Fruit fly (Drosophila melanogaster) S2 (cell line): ENCODE measurements around the gene Mul1.

Experiments
- CG8478 ChIP-seq: fragments of >200 bp; optimal IDR thresholded peaks from 2 replicates; lab custom pipeline; 2018
- CTCF ChIP-seq, 2 experiments: fragments of >200 bp; optimal IDR thresholded peaks; 2 replicates each; lab custom pipeline; 2018

The Mul1 gene

DNA sequence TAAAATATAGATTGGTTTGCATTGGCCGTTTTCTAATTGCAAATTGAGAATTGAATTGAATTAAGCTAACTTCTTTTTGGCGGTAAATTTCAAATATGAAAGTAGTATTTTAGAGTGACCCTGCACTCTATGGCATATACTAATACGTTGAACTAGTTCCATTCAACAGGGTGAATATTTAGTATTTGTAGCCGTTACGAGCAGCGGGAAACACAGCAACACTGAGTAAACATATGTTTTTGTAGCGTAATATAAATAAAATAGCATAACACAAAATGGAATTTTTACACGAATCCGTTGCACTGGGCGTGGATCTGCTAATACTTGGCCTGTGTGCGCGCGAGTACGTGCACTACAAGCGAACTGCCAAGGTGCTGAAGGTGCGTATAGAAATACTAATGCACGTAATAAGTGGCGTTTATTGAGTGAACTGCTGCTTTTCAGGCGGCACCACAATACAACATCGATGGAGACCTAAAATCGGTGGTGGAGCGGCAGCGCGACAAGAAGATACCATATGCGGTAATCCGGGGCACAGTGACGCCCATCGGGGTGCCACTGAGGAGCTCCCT, at the start of gene Mul1:
Mul1 (plus strand) TSS at position 198 of the 572 bp plus-strand sequence.
- no peak for TF ChIP-seq CTCF (optimal IDR thresholded peaks at IDR 0.05; lab: Kevin White, UChicago)

DNA sequence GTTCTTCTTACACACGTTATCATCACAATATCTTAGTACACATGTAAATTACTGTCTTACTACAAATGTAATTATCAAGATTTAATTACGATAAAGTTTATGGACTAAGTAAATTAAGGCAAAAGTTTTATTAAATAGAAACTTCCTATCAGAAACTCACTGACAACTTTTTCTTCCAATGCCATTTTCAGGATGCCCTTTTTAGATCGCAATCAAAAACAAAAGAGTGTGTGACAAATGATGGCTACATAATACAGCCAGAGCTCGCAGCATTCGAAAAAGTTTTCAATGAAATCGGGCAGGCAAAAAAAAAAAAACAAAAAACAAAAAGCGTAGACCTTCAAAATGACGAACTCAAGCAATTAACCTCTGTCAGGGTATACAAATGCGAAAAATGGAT, 48.7 kb upstream of the Mul1 start, which contains the start of gene CG43915:
CG43915 (plus strand) TSS at position 301 of the 400 bp plus-strand sequence.
- TF ChIP-seq CTCF (optimal IDR thresholded peaks at IDR 0.05; lab: Kevin White, UChicago) (no peak), CG8478 (lab: Kevin White, UChicago) (no peak)

DNA sequence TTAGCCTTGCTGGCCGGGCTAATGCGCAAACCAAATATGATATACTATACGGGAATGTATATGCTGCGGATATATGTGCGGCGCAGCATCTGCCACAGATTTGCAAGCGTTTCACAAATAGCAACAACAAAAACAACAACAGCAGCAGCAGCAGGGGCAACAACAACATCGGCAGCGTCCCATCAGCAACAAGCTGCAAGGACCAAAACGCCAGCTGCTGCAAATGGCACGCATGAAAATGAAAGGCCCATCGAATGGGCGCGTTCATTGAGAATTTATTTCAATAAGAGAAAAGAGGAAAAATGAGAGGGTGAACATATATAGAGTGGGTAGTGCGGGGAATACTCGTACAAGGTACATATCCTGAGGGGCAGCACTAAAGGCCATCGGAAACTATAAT, 44.8 kb upstream of the Mul1 start:
- no peak for TF ChIP-seq CG8478 (lab: Kevin White, UChicago)
- TF ChIP-seq CTCF (optimal IDR thresholded peaks at IDR 0.05; lab: Kevin White, UChicago): no peak

DNA sequence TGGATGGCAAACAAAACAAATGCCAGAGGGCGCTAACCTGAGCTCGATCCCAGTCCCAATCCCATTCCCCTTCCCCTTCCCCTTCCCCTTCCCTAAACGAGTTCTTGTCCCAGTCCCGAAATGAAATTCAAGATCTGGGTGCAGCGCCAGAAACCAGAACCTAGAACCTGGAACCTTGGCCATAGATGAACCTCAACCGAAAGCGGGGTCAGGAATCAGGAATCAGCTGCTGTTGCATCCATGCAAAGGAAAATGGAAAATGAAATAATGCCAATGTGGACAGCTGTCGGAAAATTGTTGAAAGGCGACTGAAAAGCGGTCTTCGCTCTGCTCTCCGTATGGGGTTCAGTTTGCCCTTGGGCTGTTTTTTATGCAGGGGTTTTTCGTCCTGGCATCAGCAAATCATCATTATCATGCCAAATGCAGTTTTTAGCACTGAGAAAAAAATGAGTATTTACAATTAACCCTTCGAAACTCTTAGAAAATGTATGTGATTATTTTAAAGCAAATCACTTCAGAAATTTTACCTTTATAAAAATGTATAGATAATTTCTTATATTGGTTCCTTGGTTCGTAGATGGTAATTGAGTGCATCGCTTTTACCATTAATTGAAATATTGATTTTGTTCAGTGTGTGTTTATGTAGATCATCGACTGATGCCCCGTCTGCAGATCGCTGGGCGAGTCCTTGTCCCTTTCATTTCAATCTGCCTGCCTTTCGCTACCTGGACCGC, 43.5 kb upstream of the Mul1 start:
- TF ChIP-seq CG8478 (lab: Kevin White, UChicago): no peak

DNA sequence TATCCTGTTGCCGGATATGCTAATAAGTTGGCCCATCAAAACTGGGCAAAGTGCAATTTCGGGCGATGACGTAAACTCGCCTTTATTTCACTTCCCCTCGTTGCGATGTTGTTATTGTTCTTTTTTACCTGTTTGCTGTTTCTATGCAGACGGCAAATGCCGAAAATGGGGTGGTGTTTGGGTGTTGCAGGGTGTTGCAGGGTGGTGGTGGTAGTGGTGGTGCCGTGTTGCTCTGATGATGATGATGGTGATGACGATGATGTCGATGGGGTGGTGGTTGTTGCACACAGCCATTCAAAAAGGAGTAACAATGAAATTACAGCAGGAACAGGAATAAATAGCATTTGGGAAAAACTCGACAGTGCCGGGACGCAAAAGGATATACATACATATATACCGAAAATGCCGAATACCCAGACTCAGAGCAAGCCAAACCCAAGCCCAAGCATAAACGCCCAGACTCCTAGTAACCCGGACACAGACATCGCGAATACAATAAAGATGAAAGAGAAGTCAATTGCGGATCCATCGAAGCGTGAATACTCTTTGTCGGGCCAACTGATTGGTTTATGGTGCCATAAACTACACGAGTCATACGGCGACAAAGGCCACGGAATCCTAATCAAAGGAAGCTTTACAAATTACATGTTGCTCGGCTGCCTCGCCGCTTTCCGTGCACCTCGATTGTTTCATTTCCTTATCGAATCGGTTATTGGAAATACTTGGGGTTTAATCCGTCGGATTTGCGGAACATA, 42.3 kb upstream of the Mul1 start:
- no peak for TF ChIP-seq CG8478 (lab: Kevin White, UChicago)

DNA sequence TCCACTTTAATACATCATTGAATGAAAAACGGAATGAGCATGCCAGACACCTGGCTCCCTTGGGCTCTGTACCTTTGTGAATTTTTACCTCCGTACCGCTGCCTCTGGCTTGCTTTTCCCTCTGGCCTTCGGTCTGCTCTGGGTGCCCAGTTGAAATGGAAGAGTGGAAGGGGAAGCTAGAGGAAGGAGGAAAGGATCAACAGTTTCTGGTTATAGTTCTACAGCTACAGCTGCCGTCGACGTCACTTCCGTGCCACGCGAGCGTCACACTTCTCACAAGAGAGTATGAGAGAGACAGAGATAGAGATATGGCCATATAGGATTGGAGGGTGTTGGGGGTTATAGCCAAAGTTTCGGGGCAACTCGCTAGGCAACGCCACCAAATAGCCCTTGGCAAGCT, 41.2 kb upstream of the Mul1 start:
- TF ChIP-seq CG8478 (lab: Kevin White, UChicago) (no peak), CTCF (optimal IDR thresholded peaks at IDR 0.05; lab: Kevin White, UChicago) (no peak)

DNA sequence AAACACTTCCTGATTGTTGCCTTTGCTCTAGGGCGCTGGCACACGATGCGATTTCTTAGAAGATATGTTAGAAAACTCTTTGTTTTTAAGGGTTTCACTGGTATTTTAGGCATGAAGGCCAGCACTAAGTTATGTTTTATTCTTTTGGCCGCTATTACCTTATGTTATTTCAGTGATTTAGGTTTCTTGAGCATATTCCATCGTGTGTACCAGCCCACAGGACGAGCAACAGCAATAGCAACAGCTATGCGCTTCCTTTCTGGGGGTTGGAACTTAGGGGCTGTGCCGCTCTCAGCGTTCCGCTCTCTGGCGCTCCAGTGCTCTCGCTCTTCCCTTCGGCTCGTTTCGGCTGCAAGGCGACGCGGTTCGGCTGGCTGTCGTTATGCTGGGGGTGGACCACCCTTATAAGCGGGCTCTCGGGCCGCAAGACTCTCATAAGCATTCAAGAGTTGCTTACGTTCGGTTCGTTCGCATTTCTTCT, 37.8 kb upstream of the Mul1 start, which contains the start of gene scrt:
scrt (plus strand) TSS at position 431 of the 481 bp plus-strand sequence.
- no peak for TF ChIP-seq CTCF (optimal IDR thresholded peaks at IDR 0.05; lab: Kevin White, UChicago)
- no peak for TF ChIP-seq CG8478 (lab: Kevin White, UChicago)

DNA sequence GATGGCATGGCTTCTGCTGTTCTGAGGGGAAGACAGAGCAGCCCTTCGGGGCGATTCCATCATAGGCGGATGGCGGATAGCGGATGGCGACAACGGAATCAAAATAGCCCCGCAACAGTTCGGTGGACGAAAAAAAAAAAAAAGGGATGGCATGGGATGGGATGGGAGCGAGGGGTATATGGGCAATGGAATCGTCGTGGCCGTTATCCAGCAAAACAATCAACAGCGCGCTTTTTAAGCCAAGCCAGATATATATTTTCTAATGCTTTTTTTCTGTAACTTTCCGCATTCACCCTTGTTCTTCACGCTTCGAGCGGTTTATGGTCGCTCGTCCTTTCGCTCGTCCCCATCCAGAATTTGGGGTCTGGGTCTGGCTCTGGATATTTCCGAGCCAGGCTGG, 25.7 kb upstream of the Mul1 start:
- TF ChIP-seq CTCF (optimal IDR thresholded peaks at IDR 0.05; lab: Kevin White, UChicago) (no peak), CG8478 (lab: Kevin White, UChicago) (no peak)

DNA sequence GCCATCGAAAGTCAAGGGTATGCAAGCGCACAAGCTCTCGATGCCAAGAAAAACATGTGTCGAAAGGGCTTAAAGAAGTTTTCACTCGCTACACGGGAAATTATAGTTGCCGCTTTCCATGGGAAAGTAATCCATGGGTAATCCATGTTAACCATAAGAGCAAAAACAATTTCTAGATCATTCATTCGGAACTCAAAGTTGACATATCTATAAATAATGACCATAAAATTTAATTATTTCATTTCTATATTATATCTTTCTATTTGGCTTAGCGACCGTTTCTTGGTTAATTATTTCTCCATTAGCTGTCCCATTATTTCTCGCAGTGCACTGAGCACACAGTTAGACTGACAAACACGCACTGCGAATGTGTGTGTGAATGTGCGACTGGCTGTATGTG, 20.5 kb upstream of the Mul1 start:
- TF ChIP-seq CTCF (optimal IDR thresholded peaks at IDR 0.05; lab: Kevin White, UChicago) (no peak), CG8478 (lab: Kevin White, UChicago) (no peak)

DNA sequence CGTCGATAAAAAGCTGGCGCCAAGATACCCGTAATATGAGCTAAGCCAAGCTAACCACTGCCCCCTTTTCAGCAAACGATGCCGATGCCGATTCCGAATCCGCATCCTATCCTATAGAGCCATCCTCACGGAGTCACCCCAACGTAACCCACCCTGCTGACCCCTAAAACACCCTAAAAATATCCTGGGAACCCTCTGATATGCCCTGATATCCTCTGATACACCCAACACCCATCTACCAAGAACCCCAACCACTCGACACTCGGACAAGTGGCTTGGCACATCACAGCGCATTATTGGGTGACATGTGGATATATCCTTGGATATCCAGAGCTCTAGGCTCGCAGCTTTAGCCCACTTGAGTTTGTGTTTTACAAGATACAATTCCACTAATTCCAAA, 19.8 kb upstream of the Mul1 start:
- no peak for TF ChIP-seq CTCF (optimal IDR thresholded peaks at IDR 0.05; lab: Kevin White, UChicago)
- no peak for TF ChIP-seq CG8478 (lab: Kevin White, UChicago)

DNA sequence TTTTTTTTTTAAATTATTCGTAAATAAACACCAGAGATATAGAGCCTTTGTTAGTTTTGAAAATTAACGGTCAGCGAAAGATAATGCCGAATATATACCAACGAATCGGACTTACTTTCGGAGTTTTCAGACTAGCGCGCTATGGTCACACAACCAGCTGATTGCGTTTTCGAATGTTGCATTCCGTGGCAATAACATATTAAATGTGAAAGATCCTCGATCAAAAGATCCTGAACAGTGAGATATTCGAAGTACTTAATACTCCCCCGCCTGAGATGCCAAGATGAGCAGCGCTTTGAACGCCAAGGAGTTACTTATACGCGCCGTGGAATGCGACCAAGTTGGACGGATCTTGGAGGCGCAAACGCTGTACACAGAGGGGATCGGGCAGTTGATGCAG, 17.9 kb upstream of the Mul1 start, which contains the start of gene CG14985:
CG14985 (plus strand) TSS at position 159 of the 400 bp plus-strand sequence.
- TF ChIP-seq CG8478 (lab: Kevin White, UChicago) (no peak), CTCF (optimal IDR thresholded peaks at IDR 0.05; lab: Kevin White, UChicago) (no peak)

DNA sequence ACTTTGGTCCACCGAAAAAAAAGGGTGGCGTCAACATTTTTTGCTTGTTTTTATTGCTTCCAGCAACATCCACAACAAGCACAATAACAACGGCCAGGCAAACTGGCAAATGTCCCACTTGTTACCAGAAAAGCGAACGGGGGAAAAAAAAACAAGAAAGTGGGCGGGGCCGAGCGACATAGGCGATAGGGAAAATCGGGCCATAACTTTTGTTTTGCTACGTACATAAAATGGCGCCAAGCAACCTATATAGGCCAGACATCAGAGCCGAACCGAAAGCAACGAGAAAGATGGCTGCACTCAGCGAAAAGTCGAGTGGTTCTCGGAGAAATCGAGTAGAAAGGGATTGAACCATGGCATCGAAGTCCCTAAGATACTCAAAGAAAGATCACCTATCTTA, 14.0 kb upstream of the Mul1 start:
- TF ChIP-seq CTCF (optimal IDR thresholded peaks at IDR 0.05; lab: Kevin White, UChicago) (no peak), CG8478 (lab: Kevin White, UChicago) (no peak)

DNA sequence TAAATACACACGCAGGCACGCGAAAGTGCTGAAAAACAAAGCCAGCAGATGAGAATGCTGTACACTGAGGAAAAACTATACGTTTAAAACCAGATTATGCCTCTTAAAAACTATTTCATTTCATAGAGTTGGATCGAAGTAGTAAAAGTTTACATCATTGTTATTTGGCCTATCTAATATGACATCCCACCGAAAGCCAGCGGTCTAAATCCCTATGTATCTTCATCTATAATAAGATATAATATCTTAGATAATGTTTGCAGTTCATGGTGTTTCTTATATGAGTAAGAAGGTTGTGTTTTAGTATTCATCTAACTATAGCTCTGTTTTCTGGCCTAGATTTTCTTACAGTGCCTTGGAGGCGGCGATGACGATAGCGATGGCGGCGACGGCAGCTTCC, 11.1 kb upstream of the Mul1 start:
- TF ChIP-seq CTCF (optimal IDR thresholded peaks at IDR 0.05; lab: Kevin White, UChicago): no peak

DNA sequence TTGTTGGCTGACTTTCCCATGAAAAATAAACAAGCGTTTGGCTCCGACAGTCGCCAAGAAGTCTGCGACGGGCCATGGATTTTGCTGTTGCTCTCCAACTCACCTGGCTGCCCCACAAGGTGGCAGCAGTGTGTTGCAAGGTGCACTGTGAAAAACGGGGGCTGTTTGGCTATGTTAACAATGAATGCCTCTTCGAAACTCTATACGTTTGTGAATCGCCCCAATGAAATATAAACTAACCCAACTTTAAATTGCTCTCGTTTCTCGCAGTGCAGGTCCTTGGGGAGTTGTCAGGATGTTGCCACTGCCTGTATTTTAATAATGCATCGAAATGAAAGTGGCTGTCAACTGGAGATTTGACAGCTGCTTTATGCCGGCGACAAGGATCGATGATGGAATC, 6.9 kb upstream of the Mul1 start:
- TF ChIP-seq CTCF (optimal IDR thresholded peaks at IDR 0.05; lab: Kevin White, UChicago): no peak
- TF ChIP-seq CG8478 (lab: Kevin White, UChicago): no peak

DNA sequence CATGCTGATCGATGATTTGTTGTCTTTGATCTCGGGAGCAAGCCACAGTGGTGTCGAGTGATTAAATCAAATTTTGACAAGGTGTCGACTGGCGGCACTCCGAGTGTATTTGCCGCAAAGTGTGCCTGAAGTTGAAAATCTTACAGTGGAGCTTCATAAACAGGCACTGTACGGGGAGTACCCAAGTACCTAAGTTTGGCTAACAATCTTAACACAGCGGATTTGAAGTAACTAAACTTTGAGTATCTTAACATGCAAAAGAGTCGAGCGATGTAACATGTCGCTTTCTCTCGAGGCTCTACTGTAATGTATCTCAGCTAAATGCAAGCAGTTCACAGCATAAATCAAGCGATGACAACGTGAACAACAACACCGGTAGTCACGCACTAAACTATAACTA, 4.5 kb upstream of the Mul1 start:
- TF ChIP-seq CTCF (optimal IDR thresholded peaks at IDR 0.05; lab: Kevin White, UChicago) (no peak), CG8478 (lab: Kevin White, UChicago) (no peak)
